Worm (Caenorhabditis elegans) whole organism, midembryonic: ENCODE results near the gene F28H6.6.

Experiments
- T22C8.4 ChIP-seq: fragments of 200-800 bp; sonication (Bioruptor generic); IDR thresholded peaks from 2 replicates; pipeline ENCODE4 v1.3.6; 2022; ENCODE audit warnings: missing genetic modification characterization, missing compliant biosample characterization
- cog-1 ChIP-seq: sonication (generic microtip); optimal IDR thresholded peaks from 2 replicates; lab custom pipeline; 2016; ENCODE audit warnings: missing genetic modification characterization, missing compliant biosample characterization
- flt-1 ChIP-seq: fragments of 200-800 bp; sonication (Bioruptor generic); IDR thresholded peaks from 2 replicates; pipeline ENCODE4 v1.3.6; 2022; ENCODE audit warnings: missing genetic modification characterization, missing compliant biosample characterization
- klf-2 ChIP-seq: fragments of 200-800 bp; sonication (Bioruptor generic); conservative IDR thresholded peaks from 2 replicates; pipeline ENCODE4 v1.3.6; 2022; ENCODE audit warnings: missing genetic modification reagents, missing genetic modification characterization, missing compliant biosample characterization
- med-1 ChIP-seq: sonication (generic microtip); optimal IDR thresholded peaks from 2 replicates; lab custom pipeline; 2017; ENCODE audit warnings: missing genetic modification characterization, mild to moderate bottlenecking, missing compliant biosample characterization, antibody characterized with exemption, missing genetic modification reagents; ENCODE audit not compliant: insufficient read depth
- ref-1 ChIP-seq: fragments of 200-800 bp; sonication (Bioruptor generic); conservative IDR thresholded peaks from 2 replicates; pipeline ENCODE4 v1.3.6; 2022; ENCODE audit warnings: missing genetic modification reagents, missing genetic modification characterization, missing compliant biosample characterization
- tab-1 ChIP-seq: fragments of 200-800 bp; sonication (Bioruptor generic); IDR thresholded peaks from 2 replicates; pipeline ENCODE4 v1.3.6; 2022; ENCODE audit warnings: missing genetic modification characterization, missing compliant biosample characterization
- ztf-23 ChIP-seq: fragments of 200-800 bp; sonication (Bioruptor generic); IDR thresholded peaks from 2 replicates; pipeline ENCODE4 v1.3.6; 2022; ENCODE audit warnings: missing genetic modification reagents, missing genetic modification characterization, missing compliant biosample characterization
- ztf-29 ChIP-seq: fragments of 200-800 bp; sonication (Bioruptor generic); IDR thresholded peaks from 2 replicates; pipeline ENCODE4 v1.3.6; 2022; ENCODE audit warnings: missing genetic modification reagents, missing genetic modification characterization, missing compliant biosample characterization

Gene F28H6.6

DNA sequence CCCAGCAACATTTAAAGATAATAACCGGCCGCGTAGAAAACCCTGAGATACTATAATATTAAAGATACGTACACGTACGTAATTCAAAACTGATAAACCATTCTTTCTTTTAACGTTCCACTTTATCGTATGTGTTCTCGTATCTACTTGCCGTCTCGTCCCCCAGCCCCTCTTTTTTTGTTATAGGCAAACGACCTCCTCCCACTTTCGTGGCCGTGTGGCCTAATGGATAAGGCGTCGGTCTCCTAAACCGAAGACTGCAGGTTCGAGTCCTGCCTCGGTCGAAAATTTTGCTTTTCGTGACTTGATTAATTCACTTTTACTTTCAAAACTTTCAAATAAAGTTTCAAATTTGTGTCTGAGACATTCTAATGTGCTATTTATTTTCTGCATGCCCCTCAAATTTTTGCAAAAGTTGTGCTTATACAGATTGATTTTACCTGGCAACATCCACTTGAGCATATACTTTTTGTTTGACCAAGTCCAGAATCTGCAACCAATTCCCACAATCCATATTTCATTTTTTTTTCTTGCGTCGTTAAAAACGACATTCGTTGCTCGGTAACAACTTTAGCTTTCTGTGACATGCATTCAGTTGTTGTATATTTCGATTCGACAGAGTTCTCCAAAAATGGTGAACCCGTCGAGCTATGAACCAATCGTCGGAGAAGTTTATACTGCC, 10.1 kb downstream of the F28H6.6 start, which contains the start of gene F28H6.7:
TSS of gene F28H6.7 (plus strand) at position 632 of the 682 bp plus-strand sequence.
- TF ChIP-seq med-1 (GFP tag; lab: Kevin White, UChicago) (peak; percentile 60), ref-1 (GFP tag; lab: Robert Waterston, UW) (peak; percentile 98), T22C8.4 (GFP tag; lab: Robert Waterston, UW) (peak; percentile 92), tab-1 (GFP tag; lab: Robert Waterston, UW) (peak; percentile 98), ztf-29 (GFP tag; lab: Robert Waterston, UW) (peak; percentile 96), cog-1 (tag; lab: Kevin White, UChicago) (peak; percentile 12), flt-1 (peak; percentile 98), ztf-23 (GFP tag; lab: Robert Waterston, UW) (peak; percentile 96), klf-2 (GFP tag; lab: Robert Waterston, UW) (peak; percentile 87)

DNA sequence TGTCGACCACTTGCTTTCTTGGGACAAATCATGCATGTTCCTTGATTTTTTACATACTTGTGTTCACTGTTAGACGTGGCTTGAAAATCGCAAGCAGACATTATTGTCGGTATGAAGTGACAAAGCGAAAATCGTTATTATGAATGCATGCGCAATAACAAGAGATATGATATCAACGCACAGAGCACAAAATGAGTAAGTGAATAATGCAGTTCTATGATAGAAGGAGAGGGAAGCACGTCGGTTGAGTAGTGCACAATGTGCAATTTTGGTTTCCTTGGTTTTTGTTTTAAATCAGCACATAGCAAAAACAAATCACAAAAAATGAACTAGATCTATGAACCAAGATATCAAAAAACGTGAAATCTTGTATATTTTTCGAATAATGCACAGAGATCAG, 12.3 kb downstream of the F28H6.6 start, which contains the start of gene nhr-281:
TSS of gene nhr-281 (minus strand) at position 101 of the 400 bp plus-strand sequence.
- no peak for TF ChIP-seq klf-2 (GFP tag; lab: Robert Waterston, UW)
- no peak for TF ChIP-seq ref-1 (GFP tag; lab: Robert Waterston, UW)
- no peak for TF ChIP-seq flt-1
- no peak for TF ChIP-seq ztf-29 (GFP tag; lab: Robert Waterston, UW)
- no peak for TF ChIP-seq cog-1 (tag; lab: Kevin White, UChicago)
- no peak for TF ChIP-seq T22C8.4 (GFP tag; lab: Robert Waterston, UW)
- TF ChIP-seq med-1 (GFP tag; lab: Kevin White, UChicago), result no peak
- TF ChIP-seq ztf-23 (GFP tag; lab: Robert Waterston, UW), result no peak
- TF ChIP-seq tab-1 (GFP tag; lab: Robert Waterston, UW), result no peak

DNA sequence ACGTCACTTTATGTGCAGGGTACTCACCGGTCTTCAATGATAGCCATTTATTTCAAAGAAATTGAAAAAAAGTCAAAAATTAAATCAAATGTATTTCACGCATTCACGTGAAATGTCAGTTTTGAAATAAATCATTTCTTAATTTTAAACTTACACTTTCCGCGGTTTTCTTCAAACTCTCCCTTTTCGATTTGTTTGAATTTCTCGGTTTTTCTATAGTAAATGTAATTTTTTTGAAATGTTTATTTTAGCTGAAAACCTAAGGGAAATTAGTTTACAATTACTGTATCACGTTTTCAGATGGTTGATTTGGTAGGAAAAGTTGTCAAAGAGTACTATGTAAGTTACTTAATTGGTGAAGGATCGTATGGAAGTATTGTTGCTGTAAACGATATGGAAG, 17.4 kb downstream of the F28H6.6 start, which contains the start of gene F16B12.7:
TSS of gene F16B12.7 (plus strand) at position 301 of the 400 bp plus-strand sequence.
- no peak for TF ChIP-seq ref-1 (GFP tag; lab: Robert Waterston, UW)
- no peak for TF ChIP-seq klf-2 (GFP tag; lab: Robert Waterston, UW)
- no peak for TF ChIP-seq ztf-29 (GFP tag; lab: Robert Waterston, UW)
- TF ChIP-seq T22C8.4 (GFP tag; lab: Robert Waterston, UW), result no peak
- no peak for TF ChIP-seq med-1 (GFP tag; lab: Kevin White, UChicago)
- no peak for TF ChIP-seq tab-1 (GFP tag; lab: Robert Waterston, UW)
- no peak for TF ChIP-seq flt-1
- no peak for TF ChIP-seq ztf-23 (GFP tag; lab: Robert Waterston, UW)
- TF ChIP-seq cog-1 (tag; lab: Kevin White, UChicago), result no peak

DNA sequence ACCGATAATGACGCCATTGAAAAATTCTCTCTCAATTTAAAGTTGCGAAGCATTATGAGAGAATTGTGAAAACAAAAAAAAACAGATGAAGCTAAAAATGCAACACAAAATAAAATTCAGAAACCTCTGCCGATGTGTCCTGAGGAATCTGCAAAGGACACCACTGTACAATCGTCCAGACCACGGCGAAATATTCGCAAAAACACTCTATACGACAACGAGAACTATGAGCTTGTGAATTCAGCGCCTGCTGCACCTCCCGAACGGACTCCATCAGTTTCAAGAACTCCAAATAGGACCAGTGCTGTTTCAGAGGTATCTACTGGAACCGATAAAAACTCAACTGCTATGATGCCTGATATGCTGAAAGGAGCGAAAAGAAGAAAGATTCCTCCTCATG, 23.2 kb downstream of the F28H6.6 start:
- TF ChIP-seq ztf-23 (GFP tag; lab: Robert Waterston, UW), result no peak
- TF ChIP-seq flt-1, result no peak
- no peak for TF ChIP-seq T22C8.4 (GFP tag; lab: Robert Waterston, UW)
- TF ChIP-seq ref-1 (GFP tag; lab: Robert Waterston, UW), result no peak
- no peak for TF ChIP-seq cog-1 (tag; lab: Kevin White, UChicago)
- TF ChIP-seq med-1 (GFP tag; lab: Kevin White, UChicago), result no peak
- TF ChIP-seq klf-2 (GFP tag; lab: Robert Waterston, UW), result no peak
- no peak for TF ChIP-seq tab-1 (GFP tag; lab: Robert Waterston, UW)
- no peak for TF ChIP-seq ztf-29 (GFP tag; lab: Robert Waterston, UW)

DNA sequence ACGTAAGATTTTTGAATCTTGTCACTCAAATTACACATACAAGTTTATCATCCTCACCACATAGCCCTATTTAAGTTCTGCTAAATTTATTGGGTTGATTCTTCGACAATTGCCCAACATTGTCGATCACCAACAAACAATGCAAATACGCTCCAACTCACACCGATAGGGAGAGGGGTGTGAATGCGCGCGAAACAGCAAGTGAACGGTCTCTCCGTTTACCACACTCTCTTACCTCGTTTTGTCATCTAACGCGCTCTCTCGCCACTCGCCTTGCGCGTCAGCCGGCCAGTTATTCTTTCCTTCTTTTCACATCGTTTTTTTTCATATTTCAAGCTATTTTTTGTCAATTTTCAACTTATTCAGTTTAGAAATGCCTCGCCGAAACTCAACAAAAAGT, 23.7 kb downstream of the F28H6.6 start, which contains the start of gene F16B12.6:
TSS of gene F16B12.6 (plus strand) at position 331 of the 400 bp plus-strand sequence.
- TF ChIP-seq klf-2 (GFP tag; lab: Robert Waterston, UW), result no peak
- peak; percentile 35; the same call in 1 of the 2 replicates for TF ChIP-seq flt-1
- TF ChIP-seq med-1 (GFP tag; lab: Kevin White, UChicago), result no peak
- peak; percentile 71 for TF ChIP-seq cog-1 (tag; lab: Kevin White, UChicago)
- no peak for TF ChIP-seq ref-1 (GFP tag; lab: Robert Waterston, UW)

DNA sequence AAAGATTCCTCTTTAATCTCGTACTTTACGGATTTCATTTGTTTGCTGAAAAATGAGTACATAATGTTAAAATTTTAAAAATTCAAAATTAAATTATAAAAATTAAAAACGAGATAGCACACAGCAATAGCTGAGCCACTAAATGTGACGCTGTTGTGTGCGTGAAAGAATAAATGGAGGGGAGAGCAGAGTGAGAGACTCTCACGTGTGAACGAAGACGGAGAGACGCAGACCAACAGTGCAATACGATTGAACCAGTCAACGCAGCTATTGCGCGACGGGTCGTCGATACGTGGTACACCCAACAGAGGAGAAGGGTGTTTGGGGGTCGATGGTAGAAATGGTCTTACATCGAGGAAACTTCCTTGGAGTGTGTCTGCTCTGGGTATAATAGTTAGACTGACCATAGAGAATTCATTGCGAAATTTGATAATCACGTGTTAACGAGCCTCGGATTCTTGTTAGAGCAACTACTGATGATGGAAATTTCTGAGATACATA, 27.0 kb downstream of the F28H6.6 start, which contains the start of gene F16B12.4:
TSS of gene F16B12.4 (minus strand) at position 51 of the 501 bp plus-strand sequence.
- TF ChIP-seq T22C8.4 (GFP tag; lab: Robert Waterston, UW) (no peak), ztf-29 (GFP tag; lab: Robert Waterston, UW) (no peak), tab-1 (GFP tag; lab: Robert Waterston, UW) (no peak), ref-1 (GFP tag; lab: Robert Waterston, UW) (no peak), flt-1 (no peak), ztf-23 (GFP tag; lab: Robert Waterston, UW) (no peak)

DNA sequence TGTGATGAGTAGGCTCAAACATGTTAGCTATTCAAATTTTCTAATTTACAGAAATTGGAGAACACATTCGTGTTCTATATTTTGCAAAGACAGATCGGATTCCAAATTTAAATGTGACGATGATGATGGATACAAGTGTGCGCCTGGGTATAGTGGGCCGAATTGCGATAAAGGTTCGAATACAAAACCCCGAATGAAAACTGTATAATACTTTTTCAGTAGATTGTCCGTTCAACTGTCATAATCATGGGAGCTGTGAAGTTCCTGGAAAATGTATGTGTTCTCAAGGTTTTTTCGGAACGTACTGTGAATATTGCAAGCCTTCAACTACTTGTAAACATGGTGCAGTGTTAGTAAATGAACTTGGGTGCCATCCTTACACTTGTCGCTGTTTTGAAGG, 34.7 kb downstream of the F28H6.6 start:
- TF ChIP-seq flt-1 (no peak), klf-2 (GFP tag; lab: Robert Waterston, UW) (no peak), T22C8.4 (GFP tag; lab: Robert Waterston, UW) (no peak), cog-1 (tag; lab: Kevin White, UChicago) (no peak)

DNA sequence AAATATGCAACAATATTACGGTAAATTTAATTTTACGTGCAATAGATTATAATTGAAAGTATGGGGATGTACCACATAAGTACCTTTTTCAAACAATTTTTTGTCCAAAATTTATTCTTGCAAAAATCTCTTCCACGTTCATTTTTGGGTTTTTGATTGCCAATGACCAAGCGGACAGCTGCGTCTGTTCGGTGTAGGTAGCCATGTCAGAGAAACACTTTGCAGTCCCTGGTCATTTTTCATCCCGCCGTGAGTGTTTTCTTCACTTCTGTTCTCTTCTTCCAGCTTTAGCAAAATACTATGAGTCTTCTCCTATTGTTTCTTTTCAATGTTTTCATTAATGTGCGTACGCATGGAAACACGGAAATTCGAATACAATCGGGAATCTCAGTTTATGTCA, 35.6 kb downstream of the F28H6.6 start, which contains the start of gene dsl-4:
TSS of gene dsl-4 (plus strand) at position 301 of the 400 bp plus-strand sequence.
- TF ChIP-seq flt-1 (no peak), med-1 (GFP tag; lab: Kevin White, UChicago) (no peak), ztf-23 (GFP tag; lab: Robert Waterston, UW) (no peak), T22C8.4 (GFP tag; lab: Robert Waterston, UW) (no peak), ztf-29 (GFP tag; lab: Robert Waterston, UW) (no peak), cog-1 (tag; lab: Kevin White, UChicago) (no peak), ref-1 (GFP tag; lab: Robert Waterston, UW) (no peak), klf-2 (GFP tag; lab: Robert Waterston, UW) (no peak), tab-1 (GFP tag; lab: Robert Waterston, UW) (no peak)

DNA sequence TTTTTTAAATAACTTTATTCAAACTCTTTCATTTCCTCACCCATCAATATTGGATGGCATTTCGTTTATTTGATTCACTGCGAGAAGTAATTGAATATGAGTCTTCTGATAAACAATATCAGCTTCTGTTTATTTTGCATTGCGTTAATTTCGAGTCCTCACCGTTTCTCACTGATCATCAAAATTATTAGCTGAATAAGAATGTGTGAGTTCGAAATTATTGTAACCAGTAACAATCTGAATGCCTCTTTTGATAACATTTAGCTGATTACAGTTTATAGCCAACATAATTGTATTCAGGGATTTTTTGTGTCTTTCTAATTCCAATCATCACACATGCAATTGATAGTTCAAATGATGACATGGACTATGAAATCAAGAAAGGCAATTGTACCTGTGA, 40.5 kb downstream of the F28H6.6 start, which contains the start of gene F16B12.1:
TSS of gene F16B12.1 (plus strand) at position 301 of the 400 bp plus-strand sequence.
- no peak for TF ChIP-seq med-1 (GFP tag; lab: Kevin White, UChicago)
- TF ChIP-seq T22C8.4 (GFP tag; lab: Robert Waterston, UW), result no peak
- no peak for TF ChIP-seq klf-2 (GFP tag; lab: Robert Waterston, UW)
- no peak for TF ChIP-seq ref-1 (GFP tag; lab: Robert Waterston, UW)
- TF ChIP-seq flt-1, result no peak
- TF ChIP-seq ztf-23 (GFP tag; lab: Robert Waterston, UW), result no peak
- TF ChIP-seq ztf-29 (GFP tag; lab: Robert Waterston, UW), result no peak
- no peak for TF ChIP-seq tab-1 (GFP tag; lab: Robert Waterston, UW)
- TF ChIP-seq cog-1 (tag; lab: Kevin White, UChicago), result no peak
